Worm (Caenorhabditis elegans) whole organism, early embryonic: ENCODE results near the gene F58A6.1.
"Not testable (repeated sequence)": the region's sequence is repeated elsewhere in the genome, so short reads cannot be mapped to it uniquely, and the experiment has no call there.

Experiments used
- B0310.2 ChIP-seq: sonication (generic microtip); optimal IDR thresholded peaks from 2 replicates; lab custom pipeline; 2016; ENCODE audit warnings: mild to moderate bottlenecking, missing genetic modification characterization, missing compliant biosample characterization
- F13C5.2 ChIP-seq: sonication (generic microtip); optimal IDR thresholded peaks from 2 replicates; lab custom pipeline; 2017; ENCODE audit warnings: mild to moderate bottlenecking, missing genetic modification characterization, inconsistent platforms, missing compliant biosample characterization
- aly-1 ChIP-seq: sonication (generic microtip); optimal IDR thresholded peaks from 2 replicates; lab custom pipeline; 2016; ENCODE audit warnings: missing genetic modification characterization, missing compliant biosample characterization
- ama-1 ChIP-seq: fragments of 150-350 bp; optimal IDR thresholded peaks from 2 replicates; lab custom pipeline; 2014
- ceh-13 ChIP-seq: fragments of 200-800 bp; sonication (Bioruptor generic); optimal IDR thresholded peaks from 2 replicates; lab custom pipeline; 2018; ENCODE audit warnings: mild to moderate bottlenecking, missing genetic modification characterization, missing compliant biosample characterization
- ceh-36 ChIP-seq: sonication (generic microtip); optimal IDR thresholded peaks from 2 replicates; lab custom pipeline; 2016; ENCODE audit warnings: missing genetic modification characterization, inconsistent platforms, missing compliant biosample characterization
- ets-7 ChIP-seq: sonication (generic microtip); optimal IDR thresholded peaks from 2 replicates; lab custom pipeline; 2016; ENCODE audit warnings: missing genotype, missing genetic modification characterization, missing compliant biosample characterization
- flt-1 ChIP-seq: fragments of 200-800 bp; sonication (Bioruptor generic); IDR thresholded peaks from 2 replicates; pipeline ENCODE4 v1.3.6; 2022; ENCODE audit warnings: missing genetic modification characterization, missing compliant biosample characterization
- hmbx-1 ChIP-seq: sonication (generic microtip); optimal IDR thresholded peaks from 2 replicates; lab custom pipeline; 2016; ENCODE audit warnings: mild to moderate bottlenecking, missing genetic modification characterization, missing compliant biosample characterization
- hmg-4 ChIP-seq: fragments of 200-800 bp; sonication (Bioruptor generic); optimal IDR thresholded peaks from 2 replicates; lab custom pipeline; 2018; ENCODE audit warnings: mild to moderate bottlenecking, missing genetic modification characterization, missing compliant biosample characterization
- hnd-1 ChIP-seq: sonication (generic microtip); optimal IDR thresholded peaks from 2 replicates; lab custom pipeline; 2016; ENCODE audit warnings: missing genetic modification characterization, missing compliant biosample characterization
- pes-1 ChIP-seq: fragments of 200-800 bp; sonication (Bioruptor generic); IDR thresholded peaks from 2 replicates; pipeline ENCODE4 v1.3.6; 2022; ENCODE audit warnings: missing genetic modification reagents, missing genetic modification characterization, missing compliant biosample characterization
- scrt-1 ChIP-seq: fragments of 200-800 bp; sonication (Bioruptor generic); IDR thresholded peaks from 2 replicates; pipeline ENCODE4 v1.3.6; 2022; ENCODE audit warnings: missing genetic modification characterization, missing compliant biosample characterization
- sea-1 ChIP-seq: fragments of 200-800 bp; sonication (Bioruptor generic); conservative IDR thresholded peaks from 2 replicates; pipeline ENCODE4 v1.3.6; 2022; ENCODE audit warnings: missing genetic modification characterization, missing compliant biosample characterization
- tbx-11 ChIP-seq: fragments of 200-800 bp; sonication (Bioruptor generic); IDR thresholded peaks from 2 replicates; pipeline ENCODE4 v1.3.6; 2022; ENCODE audit warnings: missing genetic modification characterization, missing compliant biosample characterization
- tbx-37 ChIP-seq: fragments of 200-800 bp; sonication (Bioruptor generic); conservative IDR thresholded peaks from 2 replicates; pipeline ENCODE4 v1.3.6; 2022; ENCODE audit warnings: missing genetic modification reagents, missing genetic modification characterization, missing compliant biosample characterization
- tra-4 ChIP-seq: sonication (generic microtip); optimal IDR thresholded peaks from 2 replicates; lab custom pipeline; 2017; ENCODE audit warnings: missing genetic modification characterization, missing compliant biosample characterization

Gene F58A6.1

DNA sequence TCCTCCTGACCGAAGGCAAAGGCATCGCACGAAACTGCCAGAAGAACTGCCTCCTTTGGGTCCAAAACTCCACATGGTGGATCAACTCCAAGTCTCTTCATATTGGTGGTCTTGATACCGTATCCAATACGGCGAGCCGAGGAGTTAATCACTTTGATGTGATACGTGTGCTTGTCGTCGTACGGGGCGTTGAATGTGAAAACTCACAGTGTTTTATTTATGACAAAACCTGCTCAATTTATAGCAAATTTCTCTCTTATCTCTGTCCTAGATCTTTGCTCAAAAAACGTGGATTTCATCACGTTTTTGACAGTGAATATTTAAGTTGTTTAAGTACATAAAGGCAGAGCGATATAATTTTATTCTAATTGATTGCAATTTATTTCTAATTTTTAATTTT, 16.1 kb downstream of the F58A6.1 start, which contains the start of gene F58A6.9:
Gene F58A6.9 (minus strand): TSS at position 101 of the 400 bp plus-strand sequence.
- TF ChIP-seq ama-1 (lab: Kevin White, UChicago); F13C5.2 (tag; lab: Kevin White, UChicago); scrt-1 (GFP tag; lab: Robert Waterston, UW): not testable (repeated sequence)

ce11 chrII:5161102-5161501, 18.4 kb downstream of the F58A6.1 start, which contains the start of gene C27D6.11:
Gene C27D6.11, minus strand, starts transcription at chrII:5161202.
- TF ChIP-seq pes-1 (no peak), tra-4 (tag; lab: Kevin White, UChicago) (no peak), aly-1 (tag; lab: Kevin White, UChicago) (no peak), flt-1 (GFP tag; lab: Robert Waterston, UW) (no peak), F13C5.2 (tag; lab: Kevin White, UChicago) (no peak), tbx-37 (GFP tag; lab: Robert Waterston, UW) (no peak), tbx-11 (GFP tag; lab: Robert Waterston, UW) (no peak), scrt-1 (GFP tag; lab: Robert Waterston, UW) (no peak), ets-7 (tag; lab: Kevin White, UChicago) (no peak), B0310.2 (tag; lab: Kevin White, UChicago) (no peak), hmbx-1 (no peak), hnd-1 (no peak), hmg-4 (GFP tag; lab: Kevin White, UChicago) (no peak), ama-1 (lab: Kevin White, UChicago) (no peak), sea-1 (no peak), ceh-36 (no peak), ceh-13 (no peak)

DNA sequence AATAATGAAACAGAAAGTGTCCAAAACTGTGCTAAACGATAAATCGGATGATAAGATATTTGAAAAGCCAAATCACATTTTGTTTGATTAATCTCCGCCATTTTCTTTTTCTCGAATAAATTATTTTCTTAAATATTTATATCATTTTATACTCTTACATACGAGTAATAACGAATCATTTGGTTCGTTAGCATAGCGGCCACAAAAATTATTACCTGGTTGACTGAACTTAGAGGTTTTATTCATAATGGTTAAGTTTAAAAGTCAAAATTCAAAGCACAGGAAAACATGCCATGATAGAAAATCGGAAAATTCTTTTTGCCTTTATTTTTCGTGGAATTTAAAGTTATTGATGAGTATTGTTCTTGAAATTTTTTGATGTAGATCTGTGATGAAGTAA, 20.6 kb downstream of the F58A6.1 start, which contains the start of gene srb-5:
Gene srb-5 (minus strand): TSS at position 101 of the 400 bp plus-strand sequence.
- TF ChIP-seq flt-1 (GFP tag; lab: Robert Waterston, UW) (no peak), B0310.2 (tag; lab: Kevin White, UChicago) (no peak), hmg-4 (GFP tag; lab: Kevin White, UChicago) (no peak), F13C5.2 (tag; lab: Kevin White, UChicago) (no peak), ceh-13 (no peak), tbx-37 (GFP tag; lab: Robert Waterston, UW) (no peak), tra-4 (tag; lab: Kevin White, UChicago) (no peak), hmbx-1 (no peak), ama-1 (lab: Kevin White, UChicago) (no peak), ets-7 (tag; lab: Kevin White, UChicago) (no peak), aly-1 (tag; lab: Kevin White, UChicago) (no peak), scrt-1 (GFP tag; lab: Robert Waterston, UW) (no peak), sea-1 (no peak), ceh-36 (no peak), hnd-1 (no peak), pes-1 (no peak), tbx-11 (GFP tag; lab: Robert Waterston, UW) (no peak)

ce11 chrII:5166738-5167137, 24.0 kb downstream of the F58A6.1 start, which contains the start of gene srb-3:
Gene srb-3, minus strand, starts transcription at chrII:5166838.
- TF ChIP-seq tra-4 (tag; lab: Kevin White, UChicago) (no peak), ceh-13 (no peak), hnd-1 (no peak), hmbx-1 (no peak), aly-1 (tag; lab: Kevin White, UChicago) (no peak), B0310.2 (tag; lab: Kevin White, UChicago) (no peak), flt-1 (GFP tag; lab: Robert Waterston, UW) (no peak), scrt-1 (GFP tag; lab: Robert Waterston, UW) (no peak), sea-1 (no peak), pes-1 (no peak), ets-7 (tag; lab: Kevin White, UChicago) (no peak)

ce11 chrII:5170932-5171331, 28.2 kb downstream of the F58A6.1 start, which contains the start of gene srb-1:
Gene srb-1, minus strand, starts transcription at chrII:5171032.
- TF ChIP-seq scrt-1 (GFP tag; lab: Robert Waterston, UW) (no peak), tra-4 (tag; lab: Kevin White, UChicago) (no peak), ets-7 (tag; lab: Kevin White, UChicago) (no peak), F13C5.2 (tag; lab: Kevin White, UChicago) (no peak), tbx-37 (GFP tag; lab: Robert Waterston, UW) (no peak), tbx-11 (GFP tag; lab: Robert Waterston, UW) (no peak), B0310.2 (tag; lab: Kevin White, UChicago) (no peak), hmbx-1 (no peak)

DNA sequence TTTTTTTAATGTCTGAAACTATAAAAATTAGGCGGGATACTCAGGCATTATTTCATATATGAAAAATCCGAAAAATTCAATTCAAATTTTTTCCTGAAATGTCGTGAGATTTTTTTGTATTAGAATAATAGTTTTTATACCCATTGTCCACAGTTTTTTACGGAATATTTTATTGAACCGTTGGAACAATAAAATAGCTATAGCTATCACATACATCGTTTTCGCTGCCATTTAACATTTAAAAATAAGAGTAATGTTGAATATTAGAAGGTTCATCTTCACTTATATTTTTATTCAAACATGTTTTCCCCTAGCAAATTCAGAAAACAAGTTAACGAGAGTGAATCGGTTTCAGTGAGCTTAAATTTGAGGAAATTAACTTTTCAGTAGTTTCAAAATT, 28.9 kb downstream of the F58A6.1 start, which contains the start of gene C27D6.15:
Gene C27D6.15 (plus strand): TSS at position 301 of the 400 bp plus-strand sequence.
- TF ChIP-seq pes-1 (no peak), tbx-11 (GFP tag; lab: Robert Waterston, UW) (no peak), tra-4 (tag; lab: Kevin White, UChicago) (no peak), F13C5.2 (tag; lab: Kevin White, UChicago) (no peak), sea-1 (no peak), aly-1 (tag; lab: Kevin White, UChicago) (no peak), ceh-36 (no peak), ama-1 (lab: Kevin White, UChicago) (no peak), ceh-13 (no peak), flt-1 (GFP tag; lab: Robert Waterston, UW) (no peak), scrt-1 (GFP tag; lab: Robert Waterston, UW) (no peak), ets-7 (tag; lab: Kevin White, UChicago) (no peak), hmg-4 (GFP tag; lab: Kevin White, UChicago) (no peak), B0310.2 (tag; lab: Kevin White, UChicago) (no peak), tbx-37 (GFP tag; lab: Robert Waterston, UW) (no peak), hnd-1 (no peak), hmbx-1 (no peak)

- TF ChIP-seq ceh-13: no peak
- TF ChIP-seq hmg-4 (GFP tag; lab: Kevin White, UChicago): no peak
- TF ChIP-seq scrt-1 (GFP tag; lab: Robert Waterston, UW): no peak
- TF ChIP-seq tbx-11 (GFP tag; lab: Robert Waterston, UW): no peak
- no peak for TF ChIP-seq ama-1 (lab: Kevin White, UChicago)
- TF ChIP-seq hmbx-1: no peak
- TF ChIP-seq flt-1 (GFP tag; lab: Robert Waterston, UW): no peak
- TF ChIP-seq pes-1: no peak
- TF ChIP-seq tbx-37 (GFP tag; lab: Robert Waterston, UW): no peak
- no peak for TF ChIP-seq F13C5.2 (tag; lab: Kevin White, UChicago)
- TF ChIP-seq tra-4 (tag; lab: Kevin White, UChicago): no peak
- TF ChIP-seq ceh-36: no peak
- TF ChIP-seq B0310.2 (tag; lab: Kevin White, UChicago): no peak
Measured at ce11 chrII:5172451-5172850, 29.7 kb downstream of the F58A6.1 start, which contains the start of gene C27D6.1. Gene C27D6.1, plus strand, starts transcription at chrII:5172751.
